Fruit fly (Drosophila melanogaster): ENCODE results near the gene IFT46.

DNA sequence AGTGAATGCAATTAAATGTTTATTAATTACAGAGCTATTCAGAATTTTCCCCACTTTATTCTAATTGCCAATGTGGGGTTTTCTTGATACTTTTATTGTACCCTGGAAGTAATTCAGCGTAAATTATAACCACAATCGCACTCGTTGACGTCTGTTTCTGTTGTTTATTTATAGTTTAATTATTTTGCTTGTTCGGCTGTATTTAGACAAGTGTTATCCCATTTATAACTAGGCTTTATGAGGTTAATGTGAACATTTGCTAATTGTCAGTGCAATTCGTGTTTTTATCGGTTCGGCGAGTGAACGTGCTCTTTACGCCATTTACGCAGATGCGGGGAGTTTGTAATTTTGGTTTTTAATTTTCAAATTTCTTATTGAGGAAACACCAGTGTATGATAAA is 9.1 kb upstream of the IFT46 start:
- TF ChIP-seq usp (GFP tag; optimal IDR thresholded peaks at IDR 0.05) (no peak), Dll (optimal IDR thresholded peaks at IDR 0.05) (no peak), pan (optimal IDR thresholded peaks at IDR 0.05) (no peak)
